Worm (Caenorhabditis elegans) whole organism, L4 larva: ENCODE measurements around the gene F46C3.6.
"Not testable (repeated sequence)": the region's sequence is repeated elsewhere in the genome, so short reads cannot be mapped to it uniquely, and the experiment has no call there.

Source experiments
- F26F4.8 ChIP-seq: fragments of 200-800 bp; sonication (Bioruptor generic); conservative IDR thresholded peaks from 2 replicates; pipeline ENCODE4 v1.3.6; 2022; ENCODE audit warnings: missing genetic modification characterization, missing compliant biosample characterization
- F49E8.2 ChIP-seq: sonication (generic microtip); optimal IDR thresholded peaks from 2 replicates; lab custom pipeline; 2016; ENCODE audit warnings: missing compliant biosample characterization, mild to moderate bottlenecking, missing genetic modification characterization, borderline replicate concordance
- R02D3.7 ChIP-seq: fragments of 150-350 bp; sonication (generic microtip); optimal IDR thresholded peaks from 3 replicates; lab custom pipeline; 2014; ENCODE audit warnings: missing biosample characterization, missing genetic modification characterization
- Y48G9A.11 ChIP-seq: fragments of 200-800 bp; sonication (Bioruptor generic); IDR thresholded peaks from 2 replicates; pipeline ENCODE4 v1.3.6; 2022; ENCODE audit warnings: missing genetic modification reagents, missing genetic modification characterization, missing compliant biosample characterization
- Y75B8A.6 ChIP-seq: fragments of 200-800 bp; sonication (Bioruptor generic); IDR thresholded peaks from 2 replicates; pipeline ENCODE4 v1.3.6; 2022; ENCODE audit warnings: missing genetic modification reagents, missing genetic modification characterization, missing compliant biosample characterization
- ZK337.2 ChIP-seq: fragments of 200-800 bp; sonication (Bioruptor generic); IDR thresholded peaks from 2 replicates; pipeline ENCODE4 v1.3.6; 2022; ENCODE audit warnings: missing genetic modification reagents, missing genetic modification characterization, missing compliant biosample characterization
- aha-1 ChIP-seq: fragments of 150-350 bp; peaks from one replicate; lab custom pipeline; 2014; ENCODE audit warnings: missing biosample characterization, missing genetic modification characterization
- aly-2 ChIP-seq: sonication (generic microtip); optimal IDR thresholded peaks from 2 replicates; lab custom pipeline; 2018; ENCODE audit warnings: missing biosample characterization, missing genetic modification characterization
- ama-1 ChIP-seq: fragments of 150-350 bp; optimal IDR thresholded peaks from 2 replicates; lab custom pipeline; 2014; ENCODE audit warnings: inconsistent platforms, mixed read lengths
- ceh-20 ChIP-seq: fragments of 200-800 bp; sonication (Bioruptor generic); IDR thresholded peaks from 2 replicates; pipeline ENCODE4 v1.3.6; 2022; ENCODE audit warnings: missing genetic modification reagents, missing genetic modification characterization, missing compliant biosample characterization
- ceh-62 ChIP-seq: sonication (generic microtip); optimal IDR thresholded peaks from 2 replicates; lab custom pipeline; 2017; ENCODE audit warnings: missing biosample characterization, missing genetic modification characterization
- ceh-82 ChIP-seq: sonication (generic microtip); optimal IDR thresholded peaks from 2 replicates; lab custom pipeline; 2017; ENCODE audit warnings: missing biosample characterization, missing genetic modification characterization
- dmd-6 ChIP-seq: fragments of 200-800 bp; sonication (Bioruptor generic); IDR thresholded peaks from 2 replicates; pipeline ENCODE4 v1.3.6; 2022; ENCODE audit warnings: missing genetic modification reagents, missing genetic modification characterization, missing compliant biosample characterization
- dmd-8 ChIP-seq: fragments of 200-800 bp; sonication (Bioruptor generic); IDR thresholded peaks from 2 replicates; pipeline ENCODE4 v1.3.6; 2022; ENCODE audit warnings: missing genetic modification characterization, missing compliant biosample characterization
- dmd-9 ChIP-seq: fragments of 200-800 bp; sonication (Bioruptor generic); IDR thresholded peaks from 2 replicates; pipeline ENCODE4 v1.3.6; 2022; ENCODE audit warnings: missing genetic modification reagents, missing genetic modification characterization, missing compliant biosample characterization
- egl-27 ChIP-seq: sonication (generic microtip); optimal IDR thresholded peaks from 3 replicates; lab custom pipeline; 2017; ENCODE audit warnings: missing biosample characterization, missing genetic modification reagents, missing genetic modification characterization
- egl-43 ChIP-seq: fragments of 200-800 bp; sonication (Bioruptor generic); IDR thresholded peaks from 2 replicates; pipeline ENCODE4 v1.3.6; 2022; ENCODE audit warnings: missing genetic modification reagents, missing genetic modification characterization, missing compliant biosample characterization
- fkh-10 ChIP-seq: fragments of 150-350 bp; optimal IDR thresholded peaks from 2 replicates; lab custom pipeline; 2014; ENCODE audit warnings: missing biosample characterization, missing genetic modification reagents, missing genetic modification characterization
- hlh-11 ChIP-seq: fragments of 200-800 bp; sonication (Bioruptor generic); optimal IDR thresholded peaks from 2 replicates; lab custom pipeline; 2018; ENCODE audit warnings: mild to moderate bottlenecking, missing genetic modification characterization, missing compliant biosample characterization
- hlh-30 ChIP-seq: sonication (generic microtip); optimal IDR thresholded peaks from 2 replicates; lab custom pipeline; 2017; ENCODE audit warnings: antibody characterized with exemption, mild to moderate bottlenecking, missing genetic modification characterization, missing compliant biosample characterization; ENCODE audit not compliant: insufficient read depth
- lim-7 ChIP-seq: fragments of 200-800 bp; sonication (Bioruptor generic); IDR thresholded peaks from 2 replicates; pipeline ENCODE4 v1.3.6; 2022; ENCODE audit warnings: missing genetic modification characterization, missing compliant biosample characterization
- mdt-29 ChIP-seq: fragments of 200-800 bp; sonication (Bioruptor generic); IDR thresholded peaks from 2 replicates; pipeline ENCODE4 v1.3.6; 2022; ENCODE audit warnings: missing genetic modification reagents, missing genetic modification characterization, missing compliant biosample characterization
- nhr-102 ChIP-seq: sonication (generic microtip); optimal IDR thresholded peaks from 2 replicates; lab custom pipeline; 2016; ENCODE audit warnings: mild to moderate bottlenecking, missing genetic modification characterization, moderate library complexity, missing compliant biosample characterization
- nhr-48 ChIP-seq: sonication (generic microtip); optimal IDR thresholded peaks from 2 replicates; lab custom pipeline; 2016; ENCODE audit warnings: mild to moderate bottlenecking, missing genetic modification characterization, missing compliant biosample characterization
- nhr-6 ChIP-seq: fragments of 150-350 bp; optimal IDR thresholded peaks from 2 replicates; lab custom pipeline; 2014; ENCODE audit warnings: missing biosample characterization, missing genetic modification characterization
- nhr-76 ChIP-seq: fragments of 150-350 bp; optimal IDR thresholded peaks from 2 replicates; lab custom pipeline; 2014; ENCODE audit warnings: missing biosample characterization, missing genetic modification characterization
- php-3 ChIP-seq: fragments of 200-800 bp; sonication (Bioruptor generic); IDR thresholded peaks from 2 replicates; pipeline ENCODE4 v1.3.6; 2022; ENCODE audit warnings: missing genetic modification reagents, missing genetic modification characterization, missing compliant biosample characterization
- saeg-2 ChIP-seq: fragments of 200-800 bp; sonication (Bioruptor generic); IDR thresholded peaks from 2 replicates; pipeline ENCODE4 v1.3.6; 2022; ENCODE audit warnings: missing genetic modification reagents, missing genetic modification characterization, missing compliant biosample characterization
- set-16 ChIP-seq: fragments of 200-800 bp; sonication (Bioruptor generic); IDR thresholded peaks from 2 replicates; pipeline ENCODE4 v1.3.6; 2022; ENCODE audit warnings: missing genetic modification reagents, missing genetic modification characterization, missing compliant biosample characterization
- skn-1 ChIP-seq: fragments of 150-350 bp; optimal IDR thresholded peaks from 2 replicates; lab custom pipeline; 2014; ENCODE audit warnings: missing biosample characterization, missing genetic modification characterization
- unc-62 ChIP-seq, 3 experiments: fragments of 150-350 bp in 1 of 3; sonication (generic microtip); optimal IDR thresholded peaks in 2 of 3; peaks in 1 of 3; 1 replicate in 1 of 3; 2 replicates in 2 of 3; lab custom pipeline; 2014 to 2017; ENCODE audit warnings: missing biosample characterization in 3 of 3, missing genetic modification characterization in 3 of 3, missing genetic modification reagents in 3 of 3, missing genotype in 1 of 3
- zip-2 ChIP-seq: fragments of 150-350 bp; optimal IDR thresholded peaks from 2 replicates; lab custom pipeline; 2014; ENCODE audit warnings: missing biosample characterization, missing genetic modification characterization

F46C3.6 gene

ce11 chrX:11447695-11448094 is 27.8 kb upstream of the F46C3.6 start (continued):
- no peak for TF ChIP-seq skn-1 (tag; lab: Kevin White, UChicago)
- no peak for TF ChIP-seq mdt-29
- TF ChIP-seq nhr-6 (tag; lab: Kevin White, UChicago): no peak
- no peak for TF ChIP-seq fkh-10
- TF ChIP-seq ceh-62 (tag; lab: Kevin White, UChicago): no peak
- no peak for TF ChIP-seq aly-2 (tag; lab: Kevin White, UChicago)
- no peak for TF ChIP-seq Y75B8A.6
- TF ChIP-seq saeg-2 (GFP tag; lab: Robert Waterston, UW): no peak
- peak; percentile 60; the same call in 1 of the 2 replicates for TF ChIP-seq php-3 (GFP tag; lab: Robert Waterston, UW)
- peak; percentile 63 for TF ChIP-seq hlh-11 (tag; lab: Kevin White, UChicago)
- TF ChIP-seq nhr-48 (tag; lab: Kevin White, UChicago): peak; percentile 43
- TF ChIP-seq dmd-6 (GFP tag; lab: Robert Waterston, UW): peak; percentile 74
- no peak for TF ChIP-seq ceh-20 (GFP tag; lab: Robert Waterston, UW)
- no peak for TF ChIP-seq dmd-8
- TF ChIP-seq unc-62 (GFP tag; optimal IDR thresholded peaks at IDR 0.05 in 1 of 2; lab: Kevin White, UChicago): no peak
- TF ChIP-seq unc-62 (tag; optimal IDR thresholded peaks at IDR 0.05; lab: Kevin White, UChicago): no peak
- TF ChIP-seq, all 104 proteins: peak for 8

ce11 chrX:11446535-11446934 is 26.7 kb upstream of the F46C3.6 start, which contains the start of gene igeg-2:
Gene igeg-2 (minus strand): TSS chrX:11446635.
- TF ChIP-seq zip-2 (tag; lab: Kevin White, UChicago) (no peak), F49E8.2 (tag; lab: Kevin White, UChicago) (no peak), F26F4.8 (GFP tag; lab: Robert Waterston, UW) (no peak), dmd-9 (no peak), ceh-82 (tag; lab: Kevin White, UChicago) (no peak), R02D3.7 (tag; lab: Kevin White, UChicago) (no peak), nhr-102 (tag; lab: Kevin White, UChicago) (no peak), ama-1 (no peak), Y48G9A.11 (GFP tag; lab: Robert Waterston, UW) (no peak), egl-27 (tag; lab: Kevin White, UChicago) (no peak), ZK337.2 (no peak), unc-62 (GFP tag; optimal IDR thresholded peaks at IDR 0.05 in 1 of 2; lab: Kevin White, UChicago) (no peak), unc-62 (tag; optimal IDR thresholded peaks at IDR 0.05; lab: Kevin White, UChicago) (no peak), saeg-2 (GFP tag; lab: Robert Waterston, UW) (no peak), aha-1 (tag; lab: Kevin White, UChicago) (no peak)

- 0 out of 2 replicates have a peak, but pooled peaks have one; percentile 17 for TF ChIP-seq lim-7 (GFP tag; lab: Robert Waterston, UW)
Measured at ce11 chrX:11443335-11443734, 23.5 kb upstream of the F46C3.6 start.

- not testable (repeated sequence) for TF ChIP-seq set-16 (GFP tag; lab: Robert Waterston, UW); nhr-76 (tag; lab: Kevin White, UChicago); hlh-30
Measured at ce11 chrX:11439740-11440139, 19.9 kb upstream of the F46C3.6 start, which contains the start of gene F46C3.7. Gene F46C3.7 (plus strand): TSS chrX:11440040.

- 0 out of 2 replicates have a peak, but pooled peaks have one; percentile 32 for TF ChIP-seq egl-43
- TF ChIP-seq set-16 (GFP tag; lab: Robert Waterston, UW): 0 out of 2 replicates have a peak, but pooled peaks have one; percentile 5
- TF ChIP-seq, all 104 proteins: peak for 2; not testable (repeated sequence) for 102
Measured at ce11 chrX:11439006-11439405, 19.1 kb upstream of the F46C3.6 start.
